Worm (Caenorhabditis elegans) whole organism, early embryonic: ENCODE data around the gene B0303.14.

Experiments
- B0310.2 ChIP-seq: sonication (generic microtip); optimal IDR thresholded peaks from 2 replicates; lab custom pipeline; 2016; ENCODE audit warnings: mild to moderate bottlenecking, missing genetic modification characterization, missing compliant biosample characterization
- ama-1 ChIP-seq: fragments of 150-350 bp; optimal IDR thresholded peaks from 2 replicates; lab custom pipeline; 2014
- ceh-13 ChIP-seq: fragments of 200-800 bp; sonication (Bioruptor generic); optimal IDR thresholded peaks from 2 replicates; lab custom pipeline; 2018; ENCODE audit warnings: mild to moderate bottlenecking, missing genetic modification characterization, missing compliant biosample characterization
- ceh-36 ChIP-seq: sonication (generic microtip); optimal IDR thresholded peaks from 2 replicates; lab custom pipeline; 2016; ENCODE audit warnings: missing genetic modification characterization, inconsistent platforms, missing compliant biosample characterization
- ets-7 ChIP-seq: sonication (generic microtip); optimal IDR thresholded peaks from 2 replicates; lab custom pipeline; 2016; ENCODE audit warnings: missing genotype, missing genetic modification characterization, missing compliant biosample characterization
- flt-1 ChIP-seq: fragments of 200-800 bp; sonication (Bioruptor generic); IDR thresholded peaks from 2 replicates; pipeline ENCODE4 v1.3.6; 2022; ENCODE audit warnings: missing genetic modification characterization, missing compliant biosample characterization
- hmbx-1 ChIP-seq: sonication (generic microtip); optimal IDR thresholded peaks from 2 replicates; lab custom pipeline; 2016; ENCODE audit warnings: mild to moderate bottlenecking, missing genetic modification characterization, missing compliant biosample characterization
- hmg-4 ChIP-seq: fragments of 200-800 bp; sonication (Bioruptor generic); optimal IDR thresholded peaks from 2 replicates; lab custom pipeline; 2018; ENCODE audit warnings: mild to moderate bottlenecking, missing genetic modification characterization, missing compliant biosample characterization
- hnd-1 ChIP-seq: sonication (generic microtip); optimal IDR thresholded peaks from 2 replicates; lab custom pipeline; 2016; ENCODE audit warnings: missing genetic modification characterization, missing compliant biosample characterization
- scrt-1 ChIP-seq: fragments of 200-800 bp; sonication (Bioruptor generic); IDR thresholded peaks from 2 replicates; pipeline ENCODE4 v1.3.6; 2022; ENCODE audit warnings: missing genetic modification characterization, missing compliant biosample characterization
- tbx-11 ChIP-seq: fragments of 200-800 bp; sonication (Bioruptor generic); IDR thresholded peaks from 2 replicates; pipeline ENCODE4 v1.3.6; 2022; ENCODE audit warnings: missing genetic modification characterization, missing compliant biosample characterization
- tra-4 ChIP-seq: sonication (generic microtip); optimal IDR thresholded peaks from 2 replicates; lab custom pipeline; 2017; ENCODE audit warnings: missing genetic modification characterization, missing compliant biosample characterization

- TF ChIP-seq ama-1 (lab: Kevin White, UChicago), result no peak
- TF ChIP-seq hmbx-1 (tag; lab: Kevin White, UChicago), result no peak
- TF ChIP-seq tbx-11, result no peak
- TF ChIP-seq ceh-36, result no peak
- no peak for TF ChIP-seq ceh-13 (GFP tag; lab: Kevin White, UChicago)
- no peak for TF ChIP-seq tra-4 (tag; lab: Kevin White, UChicago)
- TF ChIP-seq B0310.2 (tag; lab: Kevin White, UChicago), result no peak
- no peak for TF ChIP-seq flt-1 (GFP tag; lab: Robert Waterston, UW)
- no peak for TF ChIP-seq hmg-4
- TF ChIP-seq scrt-1 (GFP tag; lab: Robert Waterston, UW), result no peak
- no peak for TF ChIP-seq ets-7 (tag; lab: Kevin White, UChicago)
- no peak for TF ChIP-seq hnd-1 (tag; lab: Kevin White, UChicago)
Observed at ce11 chrIII:8689655-8690054, 26.3 kb downstream of the B0303.14 start, which contains the start of gene B0303.4.
